Fruit fly (Drosophila melanogaster) whole organism, embryonic: ENCODE results near the gene CG5986.

Experiments used
- Adf1 ChIP-seq: fragments of 200-800 bp; sonication (Bioruptor generic); IDR thresholded peaks from 2 replicates; pipeline ENCODE4 v1.3.6; 2022; ENCODE audit warnings: missing biosample characterization, missing genetic modification characterization
- B-H2 ChIP-seq: fragments of 200-800 bp; sonication (Bioruptor generic); optimal IDR thresholded peaks from 2 replicates; lab custom pipeline; 2018; ENCODE audit warnings: missing biosample characterization, mild to moderate bottlenecking, missing genetic modification characterization
- CG10267 ChIP-seq: fragments of 200-800 bp; sonication (Bioruptor generic); optimal IDR thresholded peaks from 2 replicates; lab custom pipeline; 2018; ENCODE audit warnings: missing biosample characterization, mild to moderate bottlenecking, missing genetic modification characterization, moderate library complexity
- CG10462 ChIP-seq: fragments of 200-800 bp; sonication (Bioruptor generic); optimal IDR thresholded peaks from 2 replicates; lab custom pipeline; 2016; ENCODE audit warnings: missing biosample characterization, missing genetic modification characterization
- CG10979 ChIP-seq: fragments of 200-800 bp; sonication (Bioruptor generic); optimal IDR thresholded peaks from 2 replicates; lab custom pipeline; 2018; ENCODE audit warnings: missing biosample characterization, mild to moderate bottlenecking, missing genetic modification characterization, moderate library complexity
- CG11085 ChIP-seq: fragments of 200-800 bp; sonication (Bioruptor generic); IDR thresholded peaks from 2 replicates; pipeline ENCODE4 v1.3.6; 2022; ENCODE audit warnings: missing biosample characterization, missing genetic modification characterization
- CG11398 ChIP-seq: fragments of 200-800 bp; sonication (Bioruptor generic); optimal IDR thresholded peaks from 2 replicates; lab custom pipeline; 2016; ENCODE audit warnings: missing biosample characterization, missing genetic modification characterization
- CG12659 ChIP-seq: fragments of 200-800 bp; sonication (Bioruptor generic); optimal IDR thresholded peaks from 3 replicates; lab custom pipeline; 2017; ENCODE audit warnings: mild to moderate bottlenecking, missing biosample characterization, missing genetic modification reagents, missing genetic modification characterization
- CG13424 ChIP-seq: fragments of 200-800 bp; sonication (Bioruptor generic); optimal IDR thresholded peaks from 2 replicates; lab custom pipeline; 2019; ENCODE audit warnings: missing biosample characterization, mild to moderate bottlenecking, missing genetic modification characterization, moderate library complexity
- CG14860 ChIP-seq: fragments of 200-800 bp; sonication (Bioruptor generic); IDR thresholded peaks from 3 replicates; pipeline ENCODE4 v1.3.6; 2022; ENCODE audit warnings: missing biosample characterization, missing genetic modification characterization; ENCODE audit not compliant: partially characterized antibody
- CG18011 ChIP-seq: fragments of 200-800 bp; sonication (Bioruptor generic); optimal IDR thresholded peaks from 2 replicates; lab custom pipeline; 2017; ENCODE audit warnings: missing biosample characterization, missing genetic modification characterization, mild to moderate bottlenecking, moderate library complexity, missing genotype
- CG18262 ChIP-seq: fragments of 200-800 bp; optimal IDR thresholded peaks from 3 replicates; lab custom pipeline; 2019; ENCODE audit warnings: missing biosample characterization, mild to moderate bottlenecking, missing genetic modification characterization, moderate library complexity
- CG2120 ChIP-seq: fragments of 200-800 bp; sonication (Bioruptor generic); optimal IDR thresholded peaks from 3 replicates; lab custom pipeline; 2016; ENCODE audit warnings: missing biosample characterization, missing genetic modification characterization
- CG2875 ChIP-seq: fragments of 200-800 bp; sonication (Bioruptor generic); optimal IDR thresholded peaks from 2 replicates; lab custom pipeline; 2017; ENCODE audit warnings: missing biosample characterization, mild to moderate bottlenecking, missing genetic modification characterization, missing genetic modification reagents
- CG31441 ChIP-seq: fragments of 200-800 bp; sonication (Bioruptor generic); IDR thresholded peaks from 2 replicates; pipeline ENCODE4 v1.3.6; 2022; ENCODE audit warnings: missing biosample characterization, missing genetic modification characterization
- CG34422 ChIP-seq: fragments of 200-800 bp; sonication (Bioruptor generic); IDR thresholded peaks from 3 replicates; pipeline ENCODE4 v1.3.6; 2022; ENCODE audit warnings: missing biosample characterization, missing genetic modification characterization
- CG3726 ChIP-seq: fragments of 200-800 bp; sonication (Bioruptor generic); IDR thresholded peaks from 3 replicates; pipeline ENCODE4, ENCODE4 v1.3.6; 2022; ENCODE audit warnings: missing biosample characterization, missing genetic modification characterization
- CG7372 ChIP-seq: fragments of 200-800 bp; sonication (Bioruptor generic); IDR thresholded peaks from 2 replicates; pipeline ENCODE4 v1.3.6; 2022; ENCODE audit warnings: missing biosample characterization, missing genetic modification characterization
- CG7963 ChIP-seq: fragments of 200-800 bp; sonication (Bioruptor generic); IDR thresholded peaks from 3 replicates; pipeline ENCODE4 v1.3.6; 2022; ENCODE audit warnings: missing biosample characterization, missing genetic modification characterization; ENCODE audit not compliant: partially characterized antibody
- CoRest ChIP-seq: fragments of 200-800 bp; sonication (Bioruptor generic); optimal IDR thresholded peaks from 3 replicates; lab custom pipeline; 2018; ENCODE audit warnings: missing biosample characterization, mild to moderate bottlenecking, missing genetic modification characterization, moderate library complexity
- Dbx ChIP-seq: fragments of 200-800 bp; sonication (Bioruptor generic); IDR thresholded peaks from 3 replicates; pipeline ENCODE4 v1.3.6; 2022; ENCODE audit warnings: missing biosample characterization, missing genetic modification characterization
- Fer1 ChIP-seq: fragments of 200-800 bp; sonication (Bioruptor generic); optimal IDR thresholded peaks from 2 replicates; lab custom pipeline; 2017; ENCODE audit warnings: missing biosample characterization, mild to moderate bottlenecking, missing genetic modification characterization
- HLH4C ChIP-seq: fragments of 200-800 bp; sonication (Bioruptor generic); IDR thresholded peaks from 3 replicates; pipeline ENCODE4 v1.3.6; 2022; ENCODE audit warnings: missing biosample characterization, missing genetic modification characterization; ENCODE audit not compliant: partially characterized antibody
- Hmx ChIP-seq: fragments of 200-800 bp; sonication (Bioruptor generic); optimal IDR thresholded peaks from 2 replicates; lab custom pipeline; 2016; ENCODE audit warnings: missing biosample characterization, missing genetic modification characterization
- Hr3 ChIP-seq: fragments of 200-800 bp; sonication (Bioruptor generic); optimal IDR thresholded peaks from 3 replicates; lab custom pipeline; 2016; ENCODE audit warnings: missing biosample characterization, missing genetic modification characterization
- Lhr ChIP-seq: fragments of 200-800 bp; sonication (Bioruptor generic); optimal IDR thresholded peaks from 3 replicates; lab custom pipeline; 2017; ENCODE audit warnings: mild to moderate bottlenecking, missing biosample characterization, missing genetic modification reagents, missing genetic modification characterization
- Nf-YC ChIP-seq: fragments of 200-800 bp; optimal IDR thresholded peaks from 3 replicates; lab custom pipeline; 2019; ENCODE audit warnings: missing biosample characterization, mild to moderate bottlenecking, missing genetic modification characterization, moderate library complexity
- Opbp ChIP-seq: fragments of 200-800 bp; sonication (Bioruptor generic); IDR thresholded peaks from 3 replicates; pipeline ENCODE4 v1.3.6; 2022; ENCODE audit warnings: missing biosample characterization, missing genetic modification characterization; ENCODE audit not compliant: partially characterized antibody
- PHDP ChIP-seq: fragments of 200-800 bp; sonication (Bioruptor generic); optimal IDR thresholded peaks from 3 replicates; lab custom pipeline; 2018; ENCODE audit warnings: missing biosample characterization, mild to moderate bottlenecking, missing genetic modification characterization, moderate library complexity
- al ChIP-seq: fragments of 200-800 bp; sonication (Bioruptor generic); IDR thresholded peaks from 2 replicates; pipeline ENCODE4 v1.3.6; 2022; ENCODE audit warnings: missing biosample characterization, missing genetic modification characterization
- chm ChIP-seq: fragments of 200-800 bp; sonication (Bioruptor generic); IDR thresholded peaks from 2 replicates; pipeline ENCODE4 v1.3.6; 2022; ENCODE audit warnings: missing biosample characterization, missing genetic modification characterization
- croc ChIP-seq: fragments of 200-800 bp; sonication (Bioruptor generic); conservative IDR thresholded peaks from 3 replicates; pipeline ENCODE4 v1.3.6; 2022; ENCODE audit warnings: missing biosample characterization, missing genetic modification characterization
- ftz-f1 ChIP-seq: fragments of 200-800 bp; sonication (Bioruptor generic); optimal IDR thresholded peaks from 2 replicates; lab custom pipeline; 2016; ENCODE audit warnings: missing biosample characterization, missing genetic modification characterization
- grau ChIP-seq: fragments of 200-800 bp; optimal IDR thresholded peaks from 3 replicates; lab custom pipeline; 2019; ENCODE audit warnings: missing biosample characterization, mild to moderate bottlenecking, missing genetic modification characterization, moderate library complexity
- hb ChIP-seq: fragments of 200-800 bp; sonication (Bioruptor generic); IDR thresholded peaks from 3 replicates; pipeline ENCODE4 v1.3.6; 2022; ENCODE audit warnings: missing biosample characterization, missing genetic modification characterization; ENCODE audit not compliant: partially characterized antibody
- kah ChIP-seq: fragments of 200-800 bp; sonication (Bioruptor generic); optimal IDR thresholded peaks from 2 replicates; lab custom pipeline; 2018; ENCODE audit warnings: missing biosample characterization, mild to moderate bottlenecking, missing genetic modification characterization
- kni ChIP-seq: fragments of 200-800 bp; sonication (Bioruptor generic); optimal IDR thresholded peaks from 3 replicates; lab custom pipeline; 2017; ENCODE audit warnings: mild to moderate bottlenecking, missing biosample characterization, missing genetic modification reagents, missing genetic modification characterization
- mam ChIP-seq: fragments of 200-800 bp; sonication (Bioruptor generic); optimal IDR thresholded peaks from 3 replicates; lab custom pipeline; 2016; ENCODE audit warnings: missing biosample characterization, missing genetic modification characterization
- nmo ChIP-seq: fragments of 200-800 bp; sonication (Bioruptor generic); optimal IDR thresholded peaks from 2 replicates; lab custom pipeline; 2018; ENCODE audit warnings: missing biosample characterization, mild to moderate bottlenecking, missing genetic modification characterization, moderate library complexity
- pb ChIP-seq: fragments of 200-800 bp; sonication (Bioruptor generic); optimal IDR thresholded peaks from 3 replicates; lab custom pipeline; 2016; ENCODE audit warnings: missing biosample characterization, missing genetic modification characterization
- pfk ChIP-seq: fragments of 200-800 bp; sonication (Bioruptor generic); optimal IDR thresholded peaks from 2 replicates; lab custom pipeline; 2018; ENCODE audit warnings: missing biosample characterization, mild to moderate bottlenecking, missing genetic modification characterization, moderate library complexity
- psq ChIP-seq: fragments of 200-800 bp; sonication (Bioruptor generic); optimal IDR thresholded peaks from 2 replicates; lab custom pipeline; 2017; ENCODE audit warnings: missing biosample characterization, missing genetic modification characterization
- scrt ChIP-seq: fragments of 200-800 bp; sonication (Bioruptor generic); optimal IDR thresholded peaks from 2 replicates; lab custom pipeline; 2018; ENCODE audit warnings: missing biosample characterization, mild to moderate bottlenecking, missing genetic modification characterization, moderate library complexity
- sens ChIP-seq: fragments of 200-800 bp; sonication (Bioruptor generic); peaks from one replicate; lab custom pipeline; 2016; ENCODE audit warnings: missing biosample characterization, missing genetic modification characterization
- seq ChIP-seq: fragments of 200-800 bp; sonication (Bioruptor generic); IDR thresholded peaks from 2 replicates; pipeline ENCODE4 v1.3.6; 2022; ENCODE audit warnings: missing biosample characterization, missing genetic modification characterization
- slbo ChIP-seq: fragments of 200-800 bp; sonication (Bioruptor generic); IDR thresholded peaks from 2 replicates; pipeline ENCODE4 v1.3.6; 2022; ENCODE audit warnings: missing biosample characterization, missing genetic modification characterization
- sug ChIP-seq: fragments of 200-800 bp; optimal IDR thresholded peaks from 2 replicates; lab custom pipeline; 2019; ENCODE audit warnings: missing biosample characterization, mild to moderate bottlenecking, missing genetic modification characterization, moderate library complexity
- tap ChIP-seq: fragments of 200-800 bp; optimal IDR thresholded peaks from 3 replicates; lab custom pipeline; 2019; ENCODE audit warnings: missing biosample characterization, mild to moderate bottlenecking, missing genetic modification characterization, moderate library complexity
- tup ChIP-seq: fragments of 200-800 bp; sonication (Bioruptor generic); optimal IDR thresholded peaks from 2 replicates; lab custom pipeline; 2016; ENCODE audit warnings: missing biosample characterization, mild to moderate bottlenecking, missing genetic modification characterization, moderate library complexity
- yki ChIP-seq: fragments of >200 bp; optimal IDR thresholded peaks from 3 replicates; lab custom pipeline; 2018

CG5986 gene

DNA sequence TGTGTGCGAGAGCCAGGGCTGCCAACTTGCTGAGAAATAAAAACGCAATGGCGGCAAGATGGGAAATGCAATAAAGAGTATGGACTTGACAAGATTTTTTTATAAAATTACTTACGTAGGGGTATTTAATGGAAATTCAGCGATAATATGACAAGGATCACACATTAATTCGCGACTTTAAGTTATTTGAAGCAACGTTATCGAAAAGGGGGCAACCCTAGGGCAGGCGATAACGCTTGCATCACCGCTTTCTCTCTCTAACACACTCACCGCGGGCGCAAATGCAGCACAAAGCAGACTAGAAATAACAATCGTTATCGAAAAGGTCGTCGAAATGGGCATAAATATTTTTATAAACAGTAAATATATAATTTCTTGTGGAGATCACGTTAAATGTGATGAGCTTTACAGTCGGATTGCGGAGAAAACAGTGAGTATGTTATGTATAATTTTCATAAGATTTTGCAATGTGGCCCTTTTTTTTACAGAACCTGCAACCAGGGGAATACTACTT lies 465 bp downstream of the CG5986 start, which contains the start of gene Rox8 (continued):
- TF ChIP-seq seq (GFP tag; lab: Robert Waterston, UW) (peak; percentile 35; the same call in 1 of the 2 replicates), nmo (GFP tag; lab: Kevin White, UChicago) (peak; percentile 68), scrt (peak; percentile 23), Fer1 (GFP tag; lab: Kevin White, UChicago) (peak; percentile 61), Opbp (peak; percentile 71), pfk (GFP tag; lab: Kevin White, UChicago) (peak; percentile 19), CG12659 (GFP tag; lab: Kevin White, UChicago) (peak; percentile 84), hb (GFP tag; lab: Robert Waterston, UW) (0 out of 3 replicates have a peak, but pooled peaks have one; percentile 58), CG11398 (GFP tag; lab: Kevin White, UChicago) (peak; percentile 11), tap (tag; lab: Kevin White, UChicago) (peak; percentile 31), CG13424 (peak; percentile 62), CG31441 (peak; percentile 41; the same call in 1 of the 2 replicates), mam (GFP tag; lab: Kevin White, UChicago) (peak; percentile 46), HLH4C (GFP tag; lab: Robert Waterston, UW) (peak; percentile 70), Adf1 (GFP tag; lab: Robert Waterston, UW) (no peak), pb (GFP tag; lab: Kevin White, UChicago) (no peak), al (no peak), kah (GFP tag; lab: Kevin White, UChicago) (no peak), CG18262 (tag; lab: Kevin White, UChicago) (peak; percentile 25), sug (tag; lab: Kevin White, UChicago) (peak; percentile 65), ftz-f1 (GFP tag; lab: Kevin White, UChicago) (peak; percentile 9), CG10462 (peak; percentile 6), CG7372 (GFP tag; lab: Robert Waterston, UW) (no peak), B-H2 (GFP tag; lab: Kevin White, UChicago) (peak; percentile 38), psq (GFP tag; lab: Kevin White, UChicago) (peak; percentile 97), Hr3 (peak; percentile 21), grau (tag; lab: Kevin White, UChicago) (peak; percentile 55), croc (GFP tag; lab: Robert Waterston, UW) (no peak), CG14860 (peak; percentile 44; the same call in 1 of the 3 replicates), Lhr (GFP tag; lab: Kevin White, UChicago) (no peak), chm (GFP tag; lab: Robert Waterston, UW) (no peak), CoRest (tag; lab: Kevin White, UChicago) (peak; percentile 44), CG10979 (tag; lab: Kevin White, UChicago) (peak; percentile 38), Hmx (GFP tag; lab: Kevin White, UChicago) (no peak), CG34422 (peak; percentile 36; the same call in 1 of the 3 replicates), CG11085 (GFP tag; lab: Robert Waterston, UW) (no peak), slbo (GFP tag; lab: Robert Waterston, UW) (peak; percentile 52), CG7963 (GFP tag; lab: Robert Waterston, UW) (no peak), PHDP (tag; lab: Kevin White, UChicago) (peak; percentile 39), tup (peak; percentile 10), kni (GFP tag; lab: Kevin White, UChicago) (peak; percentile 68), sens (GFP tag; lab: Kevin White, UChicago) (peak; percentile 93), CG18011 (GFP tag; lab: Kevin White, UChicago) (no peak), yki (lab: Kevin White, UChicago) (no peak), Nf-YC (tag; lab: Kevin White, UChicago) (peak; percentile 68), Dbx (GFP tag; lab: Robert Waterston, UW) (peak; percentile 38; the same call in 1 of the 3 replicates), CG3726 (no peak), CG2120 (peak; percentile 55), CG2875 (GFP tag; lab: Kevin White, UChicago) (no peak), CG10267 (tag; lab: Kevin White, UChicago) (peak; percentile 62)
